Worm (Caenorhabditis elegans): ENCODE data around the gene acr-16.

The acr-16 gene

ce11 chrV:8601420-8601819, 40.4 kb downstream of the acr-16 start, which contains the start of gene F41E6.8:
Gene F41E6.8, minus strand, starts transcription at chrV:8601520.
- TF ChIP-seq pha-4 (tag; optimal IDR thresholded peaks at IDR 0.05) (no peak), eyg-1 (tag; optimal IDR thresholded peaks at IDR 0.05) (no peak), ceh-19 (GFP tag; optimal IDR thresholded peaks at IDR 0.05) (no peak), nhr-11 (tag; optimal IDR thresholded peaks at IDR 0.05) (no peak), dmd-4 (tag; optimal IDR thresholded peaks at IDR 0.05; ENCODE audit: borderline replicate concordance) (no peak), pat-9 (tag; optimal IDR thresholded peaks at IDR 0.05) (no peak)

ce11 chrV:8602638-8603037, 41.6 kb downstream of the acr-16 start, which contains the start of gene F41E6.15:
Gene F41E6.15, minus strand, starts transcription at chrV:8602738.
- TF ChIP-seq fax-1 (tag; optimal IDR thresholded peaks at IDR 0.05) (no peak), lin-11 (tag; optimal IDR thresholded peaks at IDR 0.05) (no peak), unc-3 (GFP tag; conservative IDR thresholded peaks at IDR 0.05) (no peak), unc-3 (tag; optimal IDR thresholded peaks at IDR 0.05) (no peak), dve-1 (tag; optimal IDR thresholded peaks at IDR 0.05) (no peak), ceh-19 (GFP tag; optimal IDR thresholded peaks at IDR 0.05) (no peak), nhr-232 (tag; optimal IDR thresholded peaks at IDR 0.05) (no peak), hlh-13 (GFP tag; optimal IDR thresholded peaks at IDR 0.05) (no peak), C38D4.7 (GFP tag; optimal IDR thresholded peaks at IDR 0.05) (no peak), ceh-14 (tag; optimal IDR thresholded peaks at IDR 0.05) (no peak), hlh-6 (tag; optimal IDR thresholded peaks at IDR 0.05) (no peak), fkh-6 (tag; optimal IDR thresholded peaks at IDR 0.05) (no peak), mec-3 (tag; optimal IDR thresholded peaks at IDR 0.05; ENCODE audit: borderline replicate concordance) (no peak)

ce11 chrV:8603272-8603671, 42.3 kb downstream of the acr-16 start, which contains the start of gene F41E6.5:
Gene F41E6.5, plus strand, starts transcription at chrV:8603480.
- TF ChIP-seq elt-2 (tag; optimal IDR thresholded peaks at IDR 0.05) = peak; percentile 65
- no peak for TF ChIP-seq hlh-13 (GFP tag; optimal IDR thresholded peaks at IDR 0.05)

ce11 chrV:8606099-8606696, 45.2 kb downstream of the acr-16 start, which contains the start of gene vps-60:
Gene vps-60, minus strand, starts transcription at chrV:8606128.
- no peak for TF ChIP-seq ceh-24 (tag; optimal IDR thresholded peaks at IDR 0.05)
- no peak for TF ChIP-seq ceh-6 (GFP tag; optimal IDR thresholded peaks at IDR 0.05)
- no peak for TF ChIP-seq ceh-22 (tag; optimal IDR thresholded peaks at IDR 0.05)
- no peak for TF ChIP-seq lin-11 (tag; optimal IDR thresholded peaks at IDR 0.05)
- TF ChIP-seq nhr-232 (tag; optimal IDR thresholded peaks at IDR 0.05) = no peak
- no peak for TF ChIP-seq eyg-1 (tag; optimal IDR thresholded peaks at IDR 0.05)
- TF ChIP-seq pha-4 (tag; optimal IDR thresholded peaks at IDR 0.05) = no peak
- peak; percentile 69 for TF ChIP-seq ceh-34 (tag; optimal IDR thresholded peaks at IDR 0.05)
- peak; percentile 9 for TF ChIP-seq unc-86 (tag; optimal IDR thresholded peaks at IDR 0.05)
- TF ChIP-seq ref-2 (tag; optimal IDR thresholded peaks at IDR 0.05) = peak; percentile 72
- TF ChIP-seq hlh-13 (GFP tag; optimal IDR thresholded peaks at IDR 0.05) = no peak
- TF ChIP-seq ahr-1 (tag; optimal IDR thresholded peaks at IDR 0.05) = no peak
- peak; percentile 48 for TF ChIP-seq dve-1 (tag; optimal IDR thresholded peaks at IDR 0.05)
- no peak for TF ChIP-seq sox-4 (tag; optimal IDR thresholded peaks at IDR 0.05)
- peak; percentile 9 for TF ChIP-seq pax-1 (tag; optimal IDR thresholded peaks at IDR 0.05)
- peak; percentile 89 for TF ChIP-seq ceh-18 (tag; optimal IDR thresholded peaks at IDR 0.05)
- TF ChIP-seq lim-6 (tag; optimal IDR thresholded peaks at IDR 0.05) = no peak
- no peak for TF ChIP-seq mec-3 (tag; optimal IDR thresholded peaks at IDR 0.05; ENCODE audit: borderline replicate concordance)
- no peak for TF ChIP-seq elt-4 (tag; optimal IDR thresholded peaks at IDR 0.05)
- no peak for TF ChIP-seq hlh-8 (tag; optimal IDR thresholded peaks at IDR 0.05)
- TF ChIP-seq hlh-15 (tag; optimal IDR thresholded peaks at IDR 0.05) = no peak
- no peak for TF ChIP-seq unc-3 (GFP tag; conservative IDR thresholded peaks at IDR 0.05)
- peak; percentile 4 for TF ChIP-seq unc-3 (tag; optimal IDR thresholded peaks at IDR 0.05)
- TF ChIP-seq ceh-48 (tag; optimal IDR thresholded peaks at IDR 0.05) = no peak
- no peak for TF ChIP-seq C38D4.7 (GFP tag; optimal IDR thresholded peaks at IDR 0.05)
- TF ChIP-seq ceh-2 (tag; optimal IDR thresholded peaks at IDR 0.05) = peak; percentile 13
- TF ChIP-seq C08G9.2 (tag; optimal IDR thresholded peaks at IDR 0.05) = no peak
- TF ChIP-seq fkh-6 (tag; optimal IDR thresholded peaks at IDR 0.05) = no peak
- no peak for TF ChIP-seq npax-4 (tag; optimal IDR thresholded peaks at IDR 0.05)
- no peak for TF ChIP-seq ceh-31 (tag; optimal IDR thresholded peaks at IDR 0.05)
- TF ChIP-seq pha-2 (tag; optimal IDR thresholded peaks at IDR 0.05) = no peak
- TF ChIP-seq gmeb-2 (tag; optimal IDR thresholded peaks at IDR 0.05) = no peak
- TF ChIP-seq tbx-2 (tag; optimal IDR thresholded peaks at IDR 0.05) = peak; percentile 76
- no peak for TF ChIP-seq ceh-9 (tag; optimal IDR thresholded peaks at IDR 0.05)
- TF ChIP-seq tbx-7 (tag; optimal IDR thresholded peaks at IDR 0.05) = no peak
- no peak for TF ChIP-seq ttx-3 (tag; optimal IDR thresholded peaks at IDR 0.05)
- TF ChIP-seq ceh-45 (GFP tag; IDR thresholded peaks at IDR 0.05) = no peak
- no peak for TF ChIP-seq nhr-11 (tag; optimal IDR thresholded peaks at IDR 0.05)

Measured in whole organism, late embryonic.